Worm (Caenorhabditis elegans): ENCODE results near the gene tofu-6.

ce11 chrII:5384282-5384681, 36.8 kb upstream of the tofu-6 start:
- TF ChIP-seq lsy-2 (tag; optimal IDR thresholded peaks at IDR 0.05) (no peak), zip-8 (tag; optimal IDR thresholded peaks at IDR 0.05) (no peak)
